Fruit fly (Drosophila melanogaster) whole organism, wandering third instar larva: ENCODE results near the gene sr.

Experiments
- Abd-B ChIP-seq: fragments of >200 bp; optimal IDR thresholded peaks from 2 replicates; lab custom pipeline; 2017; ENCODE audit warnings: missing biosample characterization, missing genetic modification characterization
- CG32264 ChIP-seq: fragments of 200-800 bp; sonication (Bioruptor generic); optimal IDR thresholded peaks from 2 replicates; lab custom pipeline; 2016; ENCODE audit warnings: missing biosample characterization, missing genetic modification characterization
- CG9705 ChIP-seq: fragments of 200-800 bp; sonication (Bioruptor generic); optimal IDR thresholded peaks from 2 replicates; lab custom pipeline; 2018; ENCODE audit warnings: missing biosample characterization, mild to moderate bottlenecking, missing genetic modification characterization
- CrebA ChIP-seq: fragments of 200-800 bp; sonication (Bioruptor generic); optimal IDR thresholded peaks from 2 replicates; lab custom pipeline; 2016; ENCODE audit warnings: missing biosample characterization, mild to moderate bottlenecking, missing genetic modification characterization, borderline replicate concordance
- Dfd ChIP-seq: fragments of >200 bp; optimal IDR thresholded peaks from 2 replicates; lab custom pipeline; 2017; ENCODE audit warnings: missing biosample characterization, missing genetic modification characterization
- Dif ChIP-seq: fragments of 200-275, 200-300 bp; sonication (Bioruptor generic); optimal IDR thresholded peaks from 2 replicates; lab custom pipeline; 2018; ENCODE audit warnings: missing biosample characterization, missing genetic modification characterization; ENCODE audit not compliant: partially characterized antibody
- GATAd ChIP-seq: sonication (Bioruptor generic); optimal IDR thresholded peaks from 2 replicates; lab custom pipeline; 2016; ENCODE audit warnings: missing biosample characterization, missing genetic modification characterization
- HLH106 ChIP-seq: fragments of 200-800 bp; optimal IDR thresholded peaks from 3 replicates; lab custom pipeline; 2019; ENCODE audit warnings: missing biosample characterization, mild to moderate bottlenecking, missing genetic modification characterization, moderate library complexity
- Hnf4 ChIP-seq: fragments of 200-800 bp; sonication (Bioruptor generic); optimal IDR thresholded peaks from 2 replicates; lab custom pipeline; 2016; ENCODE audit warnings: missing biosample characterization, mild to moderate bottlenecking, missing genetic modification characterization
- Hr78 ChIP-seq: fragments of >200 bp; optimal IDR thresholded peaks from 2 replicates; lab custom pipeline; 2017; ENCODE audit warnings: missing biosample characterization, missing genetic modification characterization
- Hr83 ChIP-seq: fragments of 200-300 bp; sonication (Bioruptor generic); optimal IDR thresholded peaks from 2 replicates; lab custom pipeline; 2016; ENCODE audit warnings: missing biosample characterization, mild to moderate bottlenecking, missing genetic modification characterization, moderate library complexity; ENCODE audit not compliant: poor library complexity, severe bottlenecking
- Jra ChIP-seq: sonication (Bioruptor generic); optimal IDR thresholded peaks from 2 replicates; lab custom pipeline; 2016; ENCODE audit warnings: missing biosample characterization, missing genetic modification characterization
- Mio ChIP-seq: sonication (Bioruptor generic); optimal IDR thresholded peaks from 2 replicates; lab custom pipeline; 2016; ENCODE audit warnings: missing biosample characterization, missing genetic modification characterization
- Myc ChIP-seq: fragments of >200 bp; optimal IDR thresholded peaks from 2 replicates; lab custom pipeline; 2017
- N ChIP-seq: fragments of >200 bp; optimal IDR thresholded peaks from 2 replicates; lab custom pipeline; 2018; ENCODE audit warnings: missing biosample characterization, missing external identifiers, missing genetic modification characterization
- OdsH ChIP-seq: fragments of 200-800 bp; sonication (Bioruptor generic); optimal IDR thresholded peaks from 2 replicates; lab custom pipeline; 2016; ENCODE audit warnings: missing biosample characterization, mild to moderate bottlenecking, missing genetic modification characterization
- Rel ChIP-seq, 2 experiments: fragments of 200-800 bp; sonication (Bioruptor generic) in 1 of 2; optimal IDR thresholded peaks; 2 replicates in 1 of 2; 3 replicates in 1 of 2; lab custom pipeline; 2016 to 2019; ENCODE audit warnings: mild to moderate bottlenecking in 2 of 2, missing biosample characterization in 2 of 2, missing genetic modification characterization in 2 of 2, moderate library complexity in 1 of 2
- Sp1 ChIP-seq: fragments of 200-800 bp; sonication (Bioruptor generic); optimal IDR thresholded peaks from 3 replicates; lab custom pipeline; 2019; ENCODE audit warnings: missing biosample characterization, mild to moderate bottlenecking, missing genetic modification characterization, moderate library complexity
- Vsx2 ChIP-seq: fragments of 200-300, 225-300 bp; sonication (Bioruptor generic); optimal IDR thresholded peaks from 2 replicates; lab custom pipeline; 2018; ENCODE audit warnings: missing biosample characterization, missing genetic modification characterization; ENCODE audit not compliant: partially characterized antibody
- br ChIP-seq: fragments of 200-800 bp; sonication (Bioruptor generic); optimal IDR thresholded peaks from 2 replicates; lab custom pipeline; 2016; ENCODE audit warnings: missing biosample characterization, missing genetic modification characterization
- brk ChIP-seq: fragments of 200-800 bp; sonication (Bioruptor generic); optimal IDR thresholded peaks from 2 replicates; lab custom pipeline; 2016; ENCODE audit warnings: missing biosample characterization, mild to moderate bottlenecking, missing genetic modification characterization
- dl ChIP-seq, 2 experiments: fragments of 175-275, 200-275 bp in 1 of 2; fragments of 200-275 bp in 1 of 2; sonication (Bioruptor generic); optimal IDR thresholded peaks; lab custom pipeline; 2018; ENCODE audit warnings: mild to moderate bottlenecking in 2 of 2, missing biosample characterization in 2 of 2, missing genetic modification characterization in 2 of 2, moderate library complexity in 2 of 2; ENCODE audit not compliant: partially characterized antibody in 2 of 2, insufficient read depth in 1 of 2
- dmrt93B ChIP-seq: fragments of 200-800 bp; sonication (Bioruptor generic); optimal IDR thresholded peaks from 2 replicates; lab custom pipeline; 2018; ENCODE audit warnings: missing biosample characterization, mild to moderate bottlenecking, missing genetic modification characterization
- dsf ChIP-seq: sonication (Bioruptor generic); optimal IDR thresholded peaks from 2 replicates; lab custom pipeline; 2016; ENCODE audit warnings: missing biosample characterization, missing genetic modification characterization, borderline replicate concordance
- ey ChIP-seq: fragments of 200-800 bp; sonication (Bioruptor generic); optimal IDR thresholded peaks from 2 replicates; lab custom pipeline; 2016; ENCODE audit warnings: missing biosample characterization, missing genetic modification characterization
- foxo ChIP-seq, 2 experiments: fragments of 200-800 bp; sonication (Bioruptor generic); optimal IDR thresholded peaks; 2 replicates in 1 of 2; 3 replicates in 1 of 2; lab custom pipeline; 2016 to 2017; ENCODE audit warnings: missing biosample characterization in 2 of 2, missing genetic modification characterization in 2 of 2
- fru ChIP-seq: fragments of 200-800 bp; sonication (Bioruptor generic); optimal IDR thresholded peaks from 3 replicates; lab custom pipeline; 2016; ENCODE audit warnings: missing biosample characterization, mild to moderate bottlenecking, missing genetic modification characterization
- h ChIP-seq: fragments of 200-800 bp; sonication (Bioruptor generic); optimal IDR thresholded peaks from 3 replicates; lab custom pipeline; 2016; ENCODE audit warnings: missing biosample characterization, mild to moderate bottlenecking, missing genetic modification characterization
- jim ChIP-seq: fragments of 175-275, 200-325 bp; sonication (Bioruptor generic); optimal IDR thresholded peaks from 2 replicates; lab custom pipeline; 2016; ENCODE audit warnings: missing biosample characterization, mild to moderate bottlenecking, missing genetic modification characterization
- lola ChIP-seq: fragments of >200 bp; optimal IDR thresholded peaks from 2 replicates; lab custom pipeline; 2017; ENCODE audit warnings: missing biosample characterization, missing genetic modification characterization
- pan ChIP-seq: fragments of >200 bp; optimal IDR thresholded peaks from 2 replicates; lab custom pipeline; 2017
- psq ChIP-seq: fragments of 200-800 bp; sonication (Bioruptor generic); optimal IDR thresholded peaks from 3 replicates; lab custom pipeline; 2017; ENCODE audit warnings: missing biosample characterization, mild to moderate bottlenecking, missing genetic modification characterization, moderate library complexity
- rgr ChIP-seq: fragments of 200-800 bp; sonication (Bioruptor generic); optimal IDR thresholded peaks from 3 replicates; lab custom pipeline; 2016; ENCODE audit warnings: missing biosample characterization, mild to moderate bottlenecking, missing genetic modification characterization
- sage ChIP-seq: fragments of 200-800 bp; sonication (Bioruptor generic); optimal IDR thresholded peaks from 2 replicates; lab custom pipeline; 2016; ENCODE audit warnings: missing biosample characterization, mild to moderate bottlenecking, missing genetic modification characterization
- sv ChIP-seq: fragments of 200-800 bp; sonication (Bioruptor generic); optimal IDR thresholded peaks from 3 replicates; lab custom pipeline; 2016; ENCODE audit warnings: missing biosample characterization, missing genetic modification characterization
- tai ChIP-seq: sonication (Bioruptor generic); optimal IDR thresholded peaks from 2 replicates; lab custom pipeline; 2016; ENCODE audit warnings: missing biosample characterization, missing genetic modification characterization
- usp ChIP-seq: fragments of >200 bp; optimal IDR thresholded peaks from 2 replicates; lab custom pipeline; 2017; ENCODE audit warnings: missing biosample characterization, missing genetic modification characterization
- woc ChIP-seq: sonication (Bioruptor generic); optimal IDR thresholded peaks from 2 replicates; lab custom pipeline; 2016; ENCODE audit warnings: missing biosample characterization, mild to moderate bottlenecking, missing genetic modification characterization

The sr gene

DNA sequence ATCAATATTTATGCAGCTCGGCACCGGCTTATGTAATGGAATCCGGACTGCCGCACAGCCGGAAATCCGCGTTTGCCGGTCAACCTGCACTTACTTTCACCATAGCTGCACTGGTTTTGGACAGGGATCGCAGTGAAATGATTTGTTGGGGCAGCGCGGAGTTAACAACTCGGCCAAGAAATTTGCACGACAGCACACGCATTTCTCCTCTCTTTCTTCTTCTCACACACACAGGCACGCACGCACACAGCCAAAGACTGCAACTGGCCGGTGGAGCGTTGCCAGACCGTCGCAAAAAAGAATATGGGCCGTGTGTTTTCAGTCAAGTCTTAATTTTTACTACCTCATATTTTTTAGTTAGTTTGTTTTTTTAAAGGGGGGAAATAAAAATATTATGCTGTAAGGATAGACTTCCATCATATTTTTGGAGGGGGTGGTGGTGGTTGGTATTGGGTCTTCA is 75.7 kb downstream of the sr start:
- TF ChIP-seq CG32264 (GFP tag; lab: Kevin White, UChicago) (no peak), usp (GFP tag; lab: Kevin White, UChicago) (no peak), br (GFP tag; lab: Kevin White, UChicago) (peak; percentile 32), Abd-B (GFP tag; lab: Kevin White, UChicago) (no peak), N (GFP tag; lab: Kevin White, UChicago) (no peak), OdsH (GFP tag; lab: Kevin White, UChicago) (no peak), Hr83 (GFP tag; lab: Kevin White, UChicago) (peak; percentile 12), fru (GFP tag; lab: Kevin White, UChicago) (peak; percentile 34), dsf (GFP tag; lab: Kevin White, UChicago) (no peak), brk (no peak), dl (GFP tag; optimal IDR thresholded peaks at IDR 0.05; lab: Kevin White, UChicago; ENCODE audit: insufficient read depth in 1 of 2, partially characterized antibody in 2 of 2) (no peak), foxo (GFP tag; optimal IDR thresholded peaks at IDR 0.05; lab: Kevin White, UChicago) (peak in 1 of 2 experiments; percentile 56), Jra (GFP tag; lab: Kevin White, UChicago) (peak; percentile 32), rgr (peak; percentile 24), GATAd (GFP tag; lab: Kevin White, UChicago) (no peak), lola (no peak), woc (GFP tag; lab: Kevin White, UChicago) (peak; percentile 21), ey (peak; percentile 10), sage (no peak), Vsx2 (GFP tag; lab: Kevin White, UChicago) (no peak), Rel (GFP tag; optimal IDR thresholded peaks at IDR 0.05; lab: Kevin White, UChicago) (no peak), Rel (tag; optimal IDR thresholded peaks at IDR 0.05; lab: Kevin White, UChicago) (peak; percentile 4), Sp1 (GFP tag; lab: Kevin White, UChicago) (no peak), dmrt93B (no peak), CrebA (GFP tag; lab: Kevin White, UChicago) (no peak), h (GFP tag; lab: Kevin White, UChicago) (peak; percentile 10), pan (no peak), sv (no peak), psq (GFP tag; lab: Kevin White, UChicago) (peak; percentile 8), Hnf4 (GFP tag; lab: Kevin White, UChicago) (peak; percentile 37), HLH106 (tag; lab: Kevin White, UChicago) (peak; percentile 24), Hr78 (no peak), Dfd (GFP tag; lab: Kevin White, UChicago) (no peak), tai (GFP tag; lab: Kevin White, UChicago) (no peak), Mio (GFP tag; lab: Kevin White, UChicago) (no peak), jim (GFP tag; lab: Kevin White, UChicago) (no peak), CG9705 (GFP tag; lab: Kevin White, UChicago) (peak; percentile 9), Dif (GFP tag; lab: Kevin White, UChicago) (no peak), Myc (lab: Kevin White, UChicago) (no peak)

DNA sequence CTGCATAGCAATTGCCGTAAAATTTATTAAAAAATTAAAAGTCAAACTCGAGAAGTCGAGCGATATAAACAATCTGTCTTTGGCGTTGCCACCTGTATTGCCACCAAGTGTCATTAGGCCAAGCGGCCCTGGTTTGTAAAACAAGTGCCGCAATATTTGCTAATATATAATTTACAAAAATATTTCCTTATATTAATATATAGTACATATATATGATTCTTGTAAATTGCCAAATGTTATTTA is 76.5 kb downstream of the sr start, which contains the start of the genes CG7215 and Prx5:
Gene CG7215 (minus strand): TSS at position 101 of the 243 bp plus-strand sequence.
Gene Prx5 (minus strand): TSS at position 101 of the 243 bp plus-strand sequence.
- TF ChIP-seq sv: no peak
- no peak for TF ChIP-seq OdsH (GFP tag; lab: Kevin White, UChicago)
- no peak for TF ChIP-seq h (GFP tag; lab: Kevin White, UChicago)
- no peak for TF ChIP-seq fru (GFP tag; lab: Kevin White, UChicago)
- TF ChIP-seq GATAd (GFP tag; lab: Kevin White, UChicago): no peak
